Worm (Caenorhabditis elegans): ENCODE results near the gene T06A1.5.

Gene T06A1.5

ce11 chrV:1935494-1935893 is 8.5 kb downstream of the T06A1.5 start:
- no peak for TF ChIP-seq snpc-4 (tag; optimal IDR thresholded peaks at IDR 0.05)
- no peak for TF ChIP-seq zip-8 (tag; optimal IDR thresholded peaks at IDR 0.05)
- no peak for TF ChIP-seq elt-3 (tag; optimal IDR thresholded peaks at IDR 0.05)
- no peak for TF ChIP-seq mls-2 (tag; optimal IDR thresholded peaks at IDR 0.05)
- no peak for TF ChIP-seq ham-2 (GFP tag; optimal IDR thresholded peaks at IDR 0.05)
- no peak for TF ChIP-seq nhr-28 (tag; optimal IDR thresholded peaks at IDR 0.05)
- no peak for TF ChIP-seq unc-39 (tag; optimal IDR thresholded peaks at IDR 0.05)
- no peak for TF ChIP-seq M03D4.4 (tag; optimal IDR thresholded peaks at IDR 0.05)
- TF ChIP-seq nhr-2 (tag; optimal IDR thresholded peaks at IDR 0.05): no peak
- no peak for TF ChIP-seq hlh-1 (tag; optimal IDR thresholded peaks at IDR 0.05)

ce11 chrV:1937963-1938362 is 10.9 kb downstream of the T06A1.5 start, which contains the start of gene glb-25:
Gene glb-25, plus strand, starts transcription at chrV:1938263.
- TF ChIP-seq pha-4 (tag; optimal IDR thresholded peaks at IDR 0.05) (no peak), tbx-8 (GFP tag; optimal IDR thresholded peaks at IDR 0.05) (no peak), cnd-1 (tag; optimal IDR thresholded peaks at IDR 0.05) (no peak), lsy-2 (tag; optimal IDR thresholded peaks at IDR 0.05) (no peak), ces-1 (GFP tag; optimal IDR thresholded peaks at IDR 0.05) (no peak), ceh-83 (GFP tag; optimal IDR thresholded peaks at IDR 0.05) (no peak), nhr-237 (tag; optimal IDR thresholded peaks at IDR 0.05) (no peak), M03D4.4 (tag; optimal IDR thresholded peaks at IDR 0.05) (no peak), ceh-39 (tag; optimal IDR thresholded peaks at IDR 0.05) (no peak), ztf-11 (tag; optimal IDR thresholded peaks at IDR 0.05) (no peak), zip-8 (tag; optimal IDR thresholded peaks at IDR 0.05) (no peak)

ce11 chrV:1940472-1941221 is 13.6 kb downstream of the T06A1.5 start:
- no peak for TF ChIP-seq nhr-237 (tag; optimal IDR thresholded peaks at IDR 0.05)

DNA sequence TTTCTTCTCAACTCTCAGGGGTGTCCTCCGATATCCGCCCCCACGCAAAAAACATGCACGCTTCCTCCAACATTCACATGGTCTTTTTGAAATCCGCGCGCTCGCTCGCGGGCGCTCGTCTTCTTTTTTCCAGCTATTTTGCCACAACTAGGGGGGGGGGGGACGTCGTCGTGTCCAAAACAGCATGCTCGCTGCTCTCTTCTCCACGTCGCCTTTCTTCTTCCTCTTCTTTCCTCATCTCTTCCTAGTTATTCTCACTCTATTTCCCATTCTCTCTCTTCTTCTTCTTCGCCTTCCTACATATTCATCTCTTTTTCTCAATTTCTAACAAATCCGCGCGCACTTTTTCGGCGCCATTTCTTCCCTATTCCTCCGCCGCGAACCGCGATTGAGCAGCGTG is 16.4 kb downstream of the T06A1.5 start:
- TF ChIP-seq sptf-1 (tag; optimal IDR thresholded peaks at IDR 0.05) (no peak), hlh-1 (tag; optimal IDR thresholded peaks at IDR 0.05) (no peak), unc-62 (GFP tag; optimal IDR thresholded peaks at IDR 0.05) (no peak), ces-1 (GFP tag; optimal IDR thresholded peaks at IDR 0.05) (no peak), ceh-43 (GFP tag; optimal IDR thresholded peaks at IDR 0.05) (no peak), drap-1 (GFP tag; optimal IDR thresholded peaks at IDR 0.05) (no peak), ceh-39 (tag; optimal IDR thresholded peaks at IDR 0.05) (no peak)

ce11 chrV:1945875-1946274 is 18.9 kb downstream of the T06A1.5 start:
- no peak for TF ChIP-seq elt-1 (tag; optimal IDR thresholded peaks at IDR 0.05; ENCODE audit: borderline replicate concordance, insufficient read depth)
- TF ChIP-seq cnd-1 (tag; optimal IDR thresholded peaks at IDR 0.05): no peak
- TF ChIP-seq blmp-1 (tag; optimal IDR thresholded peaks at IDR 0.05): no peak
- no peak for TF ChIP-seq lin-13 (tag; optimal IDR thresholded peaks at IDR 0.05)
- TF ChIP-seq ceh-43 (GFP tag; optimal IDR thresholded peaks at IDR 0.05): no peak
- no peak for TF ChIP-seq mab-5 (tag; optimal IDR thresholded peaks at IDR 0.05)
- TF ChIP-seq sem-2 (GFP tag; optimal IDR thresholded peaks at IDR 0.05): no peak

DNA sequence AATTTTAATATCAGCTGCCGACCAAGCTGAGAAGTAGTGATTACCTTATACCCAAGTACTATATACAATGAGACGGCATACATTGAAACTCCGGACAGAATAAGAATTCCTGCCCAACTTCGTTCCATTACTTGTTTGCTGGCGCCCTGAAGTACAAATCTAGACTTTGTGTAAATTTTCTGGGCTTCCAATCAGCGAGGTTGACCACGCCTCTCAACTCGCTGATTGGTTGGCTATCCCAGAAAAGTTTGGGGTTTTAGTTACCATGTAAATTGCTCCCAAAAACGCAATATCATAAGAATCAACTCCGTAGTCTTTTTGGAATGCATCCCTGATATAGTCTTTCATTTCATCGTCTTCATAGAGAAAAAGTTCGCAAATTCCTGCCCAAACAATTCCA is 28.2 kb downstream of the T06A1.5 start:
- TF ChIP-seq lsy-2 (tag; optimal IDR thresholded peaks at IDR 0.05): no peak
- no peak for TF ChIP-seq mab-5 (tag; optimal IDR thresholded peaks at IDR 0.05)
- TF ChIP-seq tbx-8 (GFP tag; optimal IDR thresholded peaks at IDR 0.05): no peak
- no peak for TF ChIP-seq ces-1 (GFP tag; optimal IDR thresholded peaks at IDR 0.05)
- TF ChIP-seq pha-4 (tag; optimal IDR thresholded peaks at IDR 0.05): no peak
- TF ChIP-seq ceh-39 (tag; optimal IDR thresholded peaks at IDR 0.05): no peak
- TF ChIP-seq snpc-4 (tag; optimal IDR thresholded peaks at IDR 0.05): no peak
- no peak for TF ChIP-seq ceh-83 (GFP tag; optimal IDR thresholded peaks at IDR 0.05)
- no peak for TF ChIP-seq bed-3 (GFP tag; optimal IDR thresholded peaks at IDR 0.05)
- no peak for TF ChIP-seq nhr-2 (tag; optimal IDR thresholded peaks at IDR 0.05)
- no peak for TF ChIP-seq unc-39 (tag; optimal IDR thresholded peaks at IDR 0.05)
- TF ChIP-seq nhr-28 (tag; optimal IDR thresholded peaks at IDR 0.05): no peak
- no peak for TF ChIP-seq elt-1 (tag; optimal IDR thresholded peaks at IDR 0.05; ENCODE audit: borderline replicate concordance, insufficient read depth)
- no peak for TF ChIP-seq hlh-1 (tag; optimal IDR thresholded peaks at IDR 0.05)
- TF ChIP-seq ztf-11 (tag; optimal IDR thresholded peaks at IDR 0.05): no peak
- TF ChIP-seq sem-2 (GFP tag; optimal IDR thresholded peaks at IDR 0.05): no peak
